Fruit fly (Drosophila melanogaster): ENCODE results near the gene CG32811.

DNA sequence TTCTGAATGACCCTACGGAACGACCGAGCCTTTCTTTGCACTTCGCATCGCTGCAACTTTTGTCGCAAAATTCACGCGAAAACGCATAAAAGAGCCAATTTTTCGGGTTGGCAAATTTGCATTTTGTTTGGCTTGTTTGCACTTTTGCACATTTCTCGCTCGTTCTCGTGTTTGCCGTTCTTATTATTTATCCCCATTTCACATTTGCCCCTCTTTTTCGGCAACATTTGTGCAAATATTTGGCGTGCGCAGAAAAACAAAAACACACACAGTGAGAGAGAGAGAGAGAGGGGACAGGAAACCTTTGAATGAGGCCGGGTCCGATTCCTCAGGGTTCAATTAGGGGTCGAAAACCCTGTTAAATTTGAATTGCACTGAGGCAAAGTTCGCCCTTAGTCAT is 48.6 kb downstream of the CG32811 start:
- TF ChIP-seq Sin3A (optimal IDR thresholded peaks at IDR 0.05): no peak
- TF ChIP-seq psq (optimal IDR thresholded peaks at IDR 0.05): no peak

Measured in Kc167 (cell line).